Worm (Caenorhabditis elegans): ENCODE data around the gene F53H4.4.
A peak's percentile ranks its signal among the peaks of the same experiment; 100 is the strongest.

Gene F53H4.4

DNA sequence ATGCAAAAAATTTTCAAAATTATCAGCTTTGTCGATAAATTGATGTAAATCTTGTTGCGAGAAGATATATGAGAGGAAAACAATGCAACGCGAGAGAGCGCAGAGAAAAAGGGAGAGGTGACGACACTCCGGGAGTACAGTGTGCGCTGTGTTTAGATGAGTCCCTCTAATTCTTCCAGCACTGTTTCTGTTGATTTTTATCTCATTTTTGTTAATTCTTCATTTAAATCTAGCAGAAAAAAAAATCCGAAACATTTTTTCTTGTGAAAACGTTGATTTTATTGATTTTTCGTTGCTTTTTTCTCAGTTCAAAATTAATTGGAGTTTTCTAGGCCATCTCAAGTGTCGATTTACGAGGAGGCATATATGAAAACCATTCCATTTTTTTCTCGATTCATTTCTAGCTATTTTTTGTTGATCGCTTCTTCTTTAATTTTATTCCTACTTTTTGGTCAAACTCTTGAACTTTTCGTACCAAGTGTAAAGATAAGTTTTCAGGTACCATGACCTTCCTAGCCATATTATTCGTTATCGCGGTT, 16.7 kb upstream of the F53H4.4 start, which contains the start of gene acl-1 (continued):
- peak; percentile 31; the same call in 1 of the 2 replicates for TF ChIP-seq dmd-6 (GFP tag; IDR thresholded peaks at IDR 0.05)
- peak; percentile 76 for TF ChIP-seq F37D6.2 (tag; optimal IDR thresholded peaks at IDR 0.05)
- no peak for TF ChIP-seq Y48G9A.11 (GFP tag; IDR thresholded peaks at IDR 0.05)
- peak; percentile 26 for TF ChIP-seq mxl-3 (GFP tag; optimal IDR thresholded peaks at IDR 0.05)
- TF ChIP-seq snpc-1.2 (GFP tag; IDR thresholded peaks at IDR 0.05) = no peak
- TF ChIP-seq unc-62 (GFP tag; optimal IDR thresholded peaks at IDR 0.05 in 1 of 2) = peak in 1 of 2 experiments; percentile 43
- TF ChIP-seq unc-62 (tag; optimal IDR thresholded peaks at IDR 0.05) = no peak
- TF ChIP-seq nhr-48 (tag; optimal IDR thresholded peaks at IDR 0.05) = peak; percentile 52
- TF ChIP-seq nhr-28 (tag; optimal IDR thresholded peaks at IDR 0.05) = peak; percentile 18
- TF ChIP-seq nhr-237 (tag; optimal IDR thresholded peaks at IDR 0.05) = no peak
- no peak for TF ChIP-seq F49E8.2 (tag; optimal IDR thresholded peaks at IDR 0.05; ENCODE audit: borderline replicate concordance)

- TF ChIP-seq daf-12 (tag; optimal IDR thresholded peaks at IDR 0.05) = no peak
- TF ChIP-seq set-16 (GFP tag; IDR thresholded peaks at IDR 0.05) = peak; percentile 51
Measured at ce11 chrX:15851013-15851412, 15.2 kb upstream of the F53H4.4 start.

DNA sequence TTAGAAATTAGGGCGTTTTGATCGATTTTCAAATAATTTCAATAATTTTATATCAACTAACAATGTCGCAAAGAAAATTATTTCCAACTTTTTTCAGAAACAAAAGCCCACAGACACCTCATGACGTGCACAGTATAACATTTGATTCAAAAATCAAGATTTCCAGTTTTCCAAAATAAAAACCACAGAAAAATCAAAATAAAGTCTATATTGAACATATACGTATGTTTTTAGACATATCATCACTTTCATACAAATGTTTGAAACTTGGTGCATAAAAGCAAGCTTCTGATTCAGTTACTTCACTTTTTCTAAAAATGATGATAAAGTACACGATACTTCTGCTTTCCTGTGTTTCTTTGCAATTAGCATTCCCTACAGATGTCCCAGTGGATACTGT, 9.3 kb upstream of the F53H4.4 start, which contains the start of gene F53H4.2:
Gene F53H4.2 (plus strand): TSS at position 301 of the 400 bp plus-strand sequence.
- TF ChIP-seq attf-4 (tag; optimal IDR thresholded peaks at IDR 0.05) (no peak), F10B5.3 (tag; optimal IDR thresholded peaks at IDR 0.05) (no peak), hif-1 (tag; optimal IDR thresholded peaks at IDR 0.05) (no peak), unc-62 (GFP tag; optimal IDR thresholded peaks at IDR 0.05 in 1 of 2) (peak in 1 of 2 experiments; percentile 55), unc-62 (tag; optimal IDR thresholded peaks at IDR 0.05) (no peak)

DNA sequence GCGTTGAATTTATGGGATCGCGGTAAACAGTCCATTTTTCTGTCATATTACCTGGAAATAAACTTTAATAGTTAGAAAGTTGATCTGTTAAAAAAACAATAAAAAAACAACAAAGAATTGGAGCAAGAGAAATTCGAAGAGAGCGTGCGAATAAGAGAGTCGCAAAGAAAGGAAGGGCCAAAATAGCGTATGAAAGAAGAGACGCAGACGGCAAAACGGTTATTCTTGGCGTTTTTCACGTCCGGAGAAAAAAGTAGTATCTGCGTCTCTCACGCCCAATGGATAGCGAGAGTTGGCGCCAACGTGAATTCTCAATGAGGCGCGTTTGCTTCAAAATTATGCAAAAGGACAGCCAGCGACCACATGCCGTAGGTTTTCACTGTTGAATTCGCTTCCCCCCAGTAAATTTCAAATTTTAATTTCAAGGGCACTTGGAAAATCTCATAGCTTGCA, 5.6 kb upstream of the F53H4.4 start, which contains the start of gene F53H4.6:
Gene F53H4.6 (minus strand): TSS at position 51 of the 453 bp plus-strand sequence.
- TF ChIP-seq hlh-11 (tag; optimal IDR thresholded peaks at IDR 0.05) (peak; percentile 25), spr-1 (tag; optimal IDR thresholded peaks at IDR 0.05) (no peak), rbr-2 (tag; optimal IDR thresholded peaks at IDR 0.05) (peak; percentile 25), lin-39 (tag; optimal IDR thresholded peaks at IDR 0.05) (no peak), dpl-1 (GFP tag; optimal IDR thresholded peaks at IDR 0.05) (peak; percentile 27), snpc-1.2 (GFP tag; IDR thresholded peaks at IDR 0.05) (no peak), ceh-44 (GFP tag; IDR thresholded peaks at IDR 0.05) (no peak), mes-2 (tag; optimal IDR thresholded peaks at IDR 0.05; ENCODE audit: poor library complexity, severe bottlenecking) (peak; percentile 50), mep-1 (tag; optimal IDR thresholded peaks at IDR 0.05) (no peak), ztf-11 (tag; optimal IDR thresholded peaks at IDR 0.05) (no peak), nhr-76 (tag; optimal IDR thresholded peaks at IDR 0.05) (no peak), lir-3 (tag; optimal IDR thresholded peaks at IDR 0.05) (no peak), madf-9 (GFP tag; conservative IDR thresholded peaks at IDR 0.05) (no peak), nhr-6 (tag; optimal IDR thresholded peaks at IDR 0.05) (no peak), hmg-1.1 (GFP tag; IDR thresholded peaks at IDR 0.05) (peak; percentile 69), madf-5 (GFP tag; IDR thresholded peaks at IDR 0.05) (no peak), egl-43 (GFP tag; IDR thresholded peaks at IDR 0.05) (no peak), F37D6.2 (tag; optimal IDR thresholded peaks at IDR 0.05) (peak; percentile 19), zfp-3 (GFP tag; conservative IDR thresholded peaks at IDR 0.05) (no peak), nhr-28 (tag; optimal IDR thresholded peaks at IDR 0.05) (no peak), dve-1 (tag; optimal IDR thresholded peaks at IDR 0.05; ENCODE audit: insufficient read depth) (peak; percentile 3), mdl-1 (tag; optimal IDR thresholded peaks at IDR 0.05) (peak in 1 of 2 experiments; percentile 30), T26A8.4 (GFP tag; IDR thresholded peaks at IDR 0.05) (no peak), php-3 (GFP tag; IDR thresholded peaks at IDR 0.05) (no peak), lim-7 (GFP tag; IDR thresholded peaks at IDR 0.05) (no peak), mxl-3 (GFP tag; optimal IDR thresholded peaks at IDR 0.05) (no peak), lin-38 (GFP tag; IDR thresholded peaks at IDR 0.05) (peak; percentile 85), nhr-11 (tag; optimal IDR thresholded peaks at IDR 0.05) (peak; percentile 16), dmd-6 (GFP tag; IDR thresholded peaks at IDR 0.05) (0 out of 2 replicates have a peak, but pooled peaks have one; percentile 24), Y48G9A.11 (GFP tag; IDR thresholded peaks at IDR 0.05) (no peak), nhr-48 (tag; optimal IDR thresholded peaks at IDR 0.05) (no peak), ceh-82 (tag; optimal IDR thresholded peaks at IDR 0.05) (no peak), dmd-9 (GFP tag; IDR thresholded peaks at IDR 0.05) (0 out of 2 replicates have a peak, but pooled peaks have one; percentile 39), jun-1 (tag; optimal IDR thresholded peaks at IDR 0.05) (no peak), daf-8 (GFP tag; IDR thresholded peaks at IDR 0.05) (no peak)
